Worm (Caenorhabditis elegans) whole organism, L4/young adult: ENCODE data around the gene F42A9.8.

Source experiments
- W03F9.2 ChIP-seq: fragments of 150-350 bp; optimal IDR thresholded peaks from 2 replicates; lab custom pipeline; 2014; ENCODE audit warnings: missing biosample characterization, missing genetic modification characterization
- him-1 ChIP-seq: sonication (generic microtip); optimal IDR thresholded peaks from 2 replicates; lab custom pipeline; 2016; ENCODE audit warnings: missing genotype, missing genetic modification reagents, missing genetic modification characterization, missing compliant biosample characterization

DNA sequence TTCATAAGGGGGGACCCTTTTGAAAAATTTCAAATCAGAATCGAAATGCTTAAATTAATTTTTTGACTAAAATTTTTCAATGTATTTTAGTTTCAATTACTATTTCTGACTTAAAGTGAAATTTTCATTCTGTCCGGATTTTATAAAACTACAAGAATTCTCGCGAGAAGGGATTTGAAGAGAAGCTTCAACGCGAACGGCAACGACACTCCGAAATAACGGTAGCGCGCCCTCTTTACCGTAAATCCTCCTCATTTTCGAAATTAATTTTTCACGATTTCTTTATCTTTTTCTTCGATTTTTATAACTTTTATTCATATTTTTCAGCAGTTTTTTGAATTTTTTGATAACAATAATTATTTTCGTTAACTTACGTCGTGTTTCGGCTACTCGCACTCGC lies 47.2 kb upstream of the F42A9.8 start:
- no peak for TF ChIP-seq W03F9.2
- TF ChIP-seq him-1 (tag; lab: Kevin White, UChicago): no peak
